Worm (Caenorhabditis elegans): Measurements from ENCODE around the gene bath-2.

bath-2 gene

ce11 chrII:1889071-1889470 lies 33.5 kb downstream of the bath-2 start, which contains the start of gene math-8:
TSS of gene math-8 (minus strand) at chrII:1889171.
- TF ChIP-seq sea-1 (GFP tag; conservative IDR thresholded peaks at IDR 0.05): no peak
- TF ChIP-seq hmbx-1 (tag; optimal IDR thresholded peaks at IDR 0.05): no peak

ce11 chrII:1886379-1886778 lies 36.2 kb downstream of the bath-2 start, which contains the start of gene math-7:
TSS of gene math-7 (minus strand) at chrII:1886479.
- no peak for TF ChIP-seq B0310.2 (tag; optimal IDR thresholded peaks at IDR 0.05)

DNA sequence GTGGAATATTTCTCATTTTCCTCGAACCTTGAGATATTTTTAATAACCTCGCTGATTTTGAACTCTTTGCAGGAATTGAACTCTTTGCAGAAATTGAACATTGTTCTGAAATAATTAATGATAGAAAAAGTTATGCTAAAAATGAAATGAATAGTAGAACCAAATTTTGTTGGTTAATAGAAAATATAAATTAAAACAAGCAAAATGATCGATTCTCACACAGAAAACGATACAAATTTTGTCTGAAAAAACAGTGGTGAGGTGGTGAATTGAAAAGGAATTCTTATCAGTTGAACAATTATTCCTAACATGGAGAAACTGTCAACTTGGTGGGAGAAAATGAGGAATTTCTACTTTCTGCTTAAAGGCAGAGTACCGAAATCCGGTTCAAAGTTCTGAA lies 37.9 kb downstream of the bath-2 start, which contains the start of gene math-6:
Gene math-6 (minus strand): TSS at position 101 of the 400 bp plus-strand sequence.
- TF ChIP-seq ama-1 (optimal IDR thresholded peaks at IDR 0.05) (no peak), aly-1 (tag; optimal IDR thresholded peaks at IDR 0.05) (no peak), B0310.2 (tag; optimal IDR thresholded peaks at IDR 0.05) (no peak), pes-1 (GFP tag; IDR thresholded peaks at IDR 0.05) (no peak)

DNA sequence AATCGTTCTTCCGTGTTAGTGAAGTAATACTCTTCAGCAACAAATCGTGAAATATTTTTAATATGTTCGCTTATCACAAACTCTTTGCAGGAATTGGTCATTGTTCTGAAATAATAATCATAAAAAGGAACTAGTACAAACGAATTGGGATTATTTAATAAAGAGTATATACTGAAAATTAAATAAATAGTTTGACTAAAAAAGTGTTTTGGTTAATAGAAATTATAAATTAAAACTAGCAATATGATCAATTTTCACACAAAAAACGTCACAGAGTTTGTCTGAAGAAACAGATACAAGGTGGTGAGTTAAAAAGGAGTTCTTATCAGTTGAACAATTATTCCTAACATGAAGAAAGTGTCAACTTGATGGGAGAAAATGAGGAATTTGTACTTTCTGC lies 39.9 kb downstream of the bath-2 start, which contains the start of gene math-5:
Gene math-5 (minus strand): TSS at position 101 of the 400 bp plus-strand sequence.
- no peak for TF ChIP-seq F13C5.2 (tag; optimal IDR thresholded peaks at IDR 0.05)
- TF ChIP-seq tra-4 (tag; optimal IDR thresholded peaks at IDR 0.05): no peak
- TF ChIP-seq ceh-13 (GFP tag; optimal IDR thresholded peaks at IDR 0.05): no peak
- TF ChIP-seq tbx-11 (GFP tag; IDR thresholded peaks at IDR 0.05): no peak
- no peak for TF ChIP-seq ets-7 (tag; optimal IDR thresholded peaks at IDR 0.05)
- TF ChIP-seq sea-1 (GFP tag; conservative IDR thresholded peaks at IDR 0.05): no peak
- no peak for TF ChIP-seq ceh-36 (tag; optimal IDR thresholded peaks at IDR 0.05)
- no peak for TF ChIP-seq B0310.2 (tag; optimal IDR thresholded peaks at IDR 0.05)
- TF ChIP-seq hnd-1 (tag; optimal IDR thresholded peaks at IDR 0.05): no peak
- TF ChIP-seq tbx-37 (GFP tag; conservative IDR thresholded peaks at IDR 0.05): no peak
- TF ChIP-seq flt-1 (GFP tag; IDR thresholded peaks at IDR 0.05): no peak
- TF ChIP-seq scrt-1 (GFP tag; IDR thresholded peaks at IDR 0.05): no peak

DNA sequence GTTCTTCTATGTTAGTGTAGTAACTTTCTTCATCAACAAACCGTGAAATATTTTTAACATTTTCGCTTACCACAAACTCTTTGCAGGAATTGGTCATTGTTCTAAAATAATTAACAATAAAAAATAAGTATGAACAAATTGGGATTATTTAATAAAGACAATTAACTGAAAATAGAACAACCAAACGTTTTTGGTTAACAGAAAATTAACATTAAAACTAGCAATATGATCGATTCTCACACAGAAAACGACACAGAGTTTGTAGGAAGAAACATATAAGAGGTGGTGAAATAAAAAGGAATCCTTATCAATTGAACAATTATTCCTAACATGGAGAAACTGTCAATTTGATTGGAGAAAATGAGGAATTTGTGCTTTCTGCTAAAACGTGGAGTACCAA lies 43.9 kb downstream of the bath-2 start, which contains the start of gene math-16:
Gene math-16 (minus strand): TSS at position 101 of the 400 bp plus-strand sequence.
- TF ChIP-seq ceh-36 (tag; optimal IDR thresholded peaks at IDR 0.05) (no peak), hmbx-1 (tag; optimal IDR thresholded peaks at IDR 0.05) (no peak), F13C5.2 (tag; optimal IDR thresholded peaks at IDR 0.05) (no peak)

- no peak for TF ChIP-seq scrt-1 (GFP tag; IDR thresholded peaks at IDR 0.05)
Measured at ce11 chrII:1875658-1876057, 46.9 kb downstream of the bath-2 start, which contains the start of gene math-13. TSS of gene math-13 (plus strand) at chrII:1875958.
